Fruit fly (Drosophila melanogaster): Measurements from ENCODE around the gene Krn.
A peak's percentile ranks its signal among the peaks of the same experiment; 100 is the strongest.

Krn gene

DNA sequence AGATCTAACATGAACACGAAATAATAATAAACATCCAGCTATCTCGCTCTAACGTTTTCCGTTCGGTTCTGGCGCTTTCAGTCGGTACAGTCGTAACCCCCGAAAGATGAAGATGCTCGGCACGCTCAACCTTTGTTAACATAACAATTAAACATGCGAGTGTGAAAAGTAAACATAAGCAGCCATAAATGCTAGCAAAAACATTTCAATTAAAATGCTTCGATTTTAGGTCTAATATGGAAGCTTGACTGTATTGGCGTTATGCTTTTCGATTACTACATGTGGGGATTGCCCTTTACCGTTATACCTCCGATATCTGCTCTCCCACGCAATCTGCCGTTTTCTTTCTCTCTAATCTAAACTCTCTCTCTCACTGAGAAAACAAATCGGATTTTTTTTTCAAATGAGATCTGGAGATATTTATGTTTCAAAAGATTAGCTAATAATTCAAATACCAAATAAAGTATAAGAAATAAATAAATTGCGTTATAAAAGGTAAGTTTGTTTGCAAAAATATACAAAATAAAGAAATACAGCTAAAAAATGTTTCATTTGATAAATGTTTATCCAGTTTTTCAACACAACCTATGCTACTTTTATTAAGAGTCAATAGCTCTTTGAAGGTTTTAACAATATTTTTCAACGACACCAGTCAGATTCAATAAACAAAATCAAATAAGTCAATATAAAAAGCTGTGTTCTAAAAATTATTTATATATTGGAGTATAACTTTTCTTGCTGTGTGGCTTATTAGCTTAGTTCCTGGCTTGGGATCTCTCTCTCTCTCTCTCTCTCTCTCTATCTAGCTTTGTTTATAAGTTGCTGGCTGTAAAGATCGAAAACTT lies 4.6 kb upstream of the Krn start (continued):
- TF ChIP-seq CG6792 (GFP tag; optimal IDR thresholded peaks at IDR 0.05) (peak; percentile 24), CG9139 (GFP tag; optimal IDR thresholded peaks at IDR 0.05) (no peak), cyc (GFP tag; optimal IDR thresholded peaks at IDR 0.05) (peak; percentile 67), CG11294 (GFP tag; IDR thresholded peaks at IDR 0.05) (peak; percentile 80), pdm3 (GFP tag; optimal IDR thresholded peaks at IDR 0.05) (peak; percentile 62), CG6163 (GFP tag; IDR thresholded peaks at IDR 0.05) (peak; percentile 82), fd59A (GFP tag; optimal IDR thresholded peaks at IDR 0.05) (no peak), Sox14 (GFP tag; optimal IDR thresholded peaks at IDR 0.05) (peak; percentile 73), CG11902 (GFP tag; optimal IDR thresholded peaks at IDR 0.05) (peak; percentile 25), Hr4 (GFP tag; optimal IDR thresholded peaks at IDR 0.05) (peak; percentile 82), CG3919 (GFP tag; optimal IDR thresholded peaks at IDR 0.05) (peak; percentile 33), CG8119 (GFP tag; IDR thresholded peaks at IDR 0.05) (peak; percentile 61), CG6276 (GFP tag; optimal IDR thresholded peaks at IDR 0.05) (peak; percentile 30), CG31627 (GFP tag; optimal IDR thresholded peaks at IDR 0.05) (peak; percentile 80), CG4318 (GFP tag; optimal IDR thresholded peaks at IDR 0.05) (peak; percentile 47), acj6 (GFP tag; optimal IDR thresholded peaks at IDR 0.05) (peak; percentile 61), CG15336 (GFP tag; IDR thresholded peaks at IDR 0.05) (peak; percentile 82)

DNA sequence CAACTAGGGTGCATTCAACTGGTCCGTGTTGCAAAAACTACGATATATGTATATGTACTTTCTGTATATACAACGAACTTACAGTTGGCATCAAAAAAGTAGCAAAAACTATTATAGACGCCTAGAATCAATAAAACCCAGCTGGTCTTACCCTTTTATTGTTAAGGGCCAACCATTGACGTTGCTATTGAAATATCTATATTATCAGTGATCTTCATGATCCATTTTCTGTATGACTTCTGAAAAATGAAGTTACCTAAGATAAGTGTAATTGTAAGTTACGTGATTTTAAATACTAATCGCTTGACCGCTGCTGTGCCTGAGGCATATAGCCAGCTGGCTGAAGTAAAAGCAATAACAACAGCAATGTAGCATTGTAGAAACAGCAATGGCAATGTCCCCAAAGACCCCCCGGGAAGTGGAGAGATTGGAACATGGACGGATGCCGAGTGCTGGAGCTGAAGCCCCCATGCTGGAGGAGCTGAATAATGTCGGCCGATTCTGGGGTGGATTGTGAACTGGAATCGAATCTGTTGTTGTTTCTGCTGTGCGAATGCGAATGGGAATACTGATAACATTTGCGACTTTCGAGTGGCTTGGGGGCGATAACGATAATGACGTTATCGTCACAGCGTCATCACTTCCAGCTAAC lies 3.8 kb upstream of the Krn start:
- TF ChIP-seq Ets21C (GFP tag; optimal IDR thresholded peaks at IDR 0.05): peak; percentile 38
- peak; percentile 60 for TF ChIP-seq Hr39 (GFP tag; optimal IDR thresholded peaks at IDR 0.05)
- peak; percentile 84 for TF ChIP-seq OdsH (GFP tag; optimal IDR thresholded peaks at IDR 0.05)
- peak; percentile 84 for TF ChIP-seq CG6808 (GFP tag; optimal IDR thresholded peaks at IDR 0.05)
- TF ChIP-seq pdm3 (GFP tag; optimal IDR thresholded peaks at IDR 0.05): peak; percentile 88
- TF ChIP-seq Met (GFP tag; optimal IDR thresholded peaks at IDR 0.05): peak; percentile 78
- TF ChIP-seq svp (GFP tag): peak; percentile 89
- peak; percentile 82 for TF ChIP-seq Eip75B (GFP tag; optimal IDR thresholded peaks at IDR 0.05)
- peak; percentile 86 for TF ChIP-seq Ets96B (tag; optimal IDR thresholded peaks at IDR 0.05)
- TF ChIP-seq CG6163 (GFP tag; IDR thresholded peaks at IDR 0.05): peak; percentile 77; the same call in 2 of the 3 replicates
- TF ChIP-seq Lpt (GFP tag; optimal IDR thresholded peaks at IDR 0.05): peak; percentile 72
- TF ChIP-seq fd85E (GFP tag; optimal IDR thresholded peaks at IDR 0.05): no peak
- peak; percentile 66; the same call in 1 of the 2 replicates for TF ChIP-seq CG11294 (GFP tag; IDR thresholded peaks at IDR 0.05)
- TF ChIP-seq Sox14 (GFP tag; optimal IDR thresholded peaks at IDR 0.05): peak; percentile 86
- peak; percentile 35 for TF ChIP-seq CG6854 (GFP tag; optimal IDR thresholded peaks at IDR 0.05)
- TF ChIP-seq CG32006 (GFP tag; optimal IDR thresholded peaks at IDR 0.05): peak; percentile 88
- TF ChIP-seq dac (GFP tag; optimal IDR thresholded peaks at IDR 0.05): peak; percentile 57
- TF ChIP-seq CG8632 (GFP tag; optimal IDR thresholded peaks at IDR 0.05): peak; percentile 83
- no peak for TF ChIP-seq Hr38 (GFP tag; optimal IDR thresholded peaks at IDR 0.05)
- TF ChIP-seq CG34406 (GFP tag; optimal IDR thresholded peaks at IDR 0.05): peak; percentile 77
- TF ChIP-seq cyc (GFP tag; optimal IDR thresholded peaks at IDR 0.05): peak; percentile 72
- peak; percentile 87 for TF ChIP-seq achi (GFP tag; optimal IDR thresholded peaks at IDR 0.05)
- TF ChIP-seq acj6 (GFP tag; optimal IDR thresholded peaks at IDR 0.05): peak; percentile 83
- peak; percentile 58 for TF ChIP-seq Sox15 (GFP tag; optimal IDR thresholded peaks at IDR 0.05)
- peak; percentile 81 for TF ChIP-seq eg (GFP tag; IDR thresholded peaks at IDR 0.05)
- TF ChIP-seq CG11762 (GFP tag; optimal IDR thresholded peaks at IDR 0.05; ENCODE audit: insufficient read depth): peak; percentile 66
- peak; percentile 84 for TF ChIP-seq CG1621 (tag; optimal IDR thresholded peaks at IDR 0.05)
- peak; percentile 64 for TF ChIP-seq Gug (GFP tag; IDR thresholded peaks at IDR 0.05)
- TF ChIP-seq Hr4 (GFP tag; optimal IDR thresholded peaks at IDR 0.05): peak; percentile 88
- TF ChIP-seq ss (GFP tag; optimal IDR thresholded peaks at IDR 0.05): peak; percentile 70 to 82
- peak; percentile 72 for TF ChIP-seq CG7368 (GFP tag; optimal IDR thresholded peaks at IDR 0.05)
- peak; percentile 82 for TF ChIP-seq fd59A (GFP tag; optimal IDR thresholded peaks at IDR 0.05)
- TF ChIP-seq Eip78C (GFP tag): peak; percentile 95
- peak; percentile 80 for TF ChIP-seq CG3919 (GFP tag; optimal IDR thresholded peaks at IDR 0.05)
- TF ChIP-seq CG11902 (GFP tag; optimal IDR thresholded peaks at IDR 0.05): peak; percentile 60
- peak; percentile 76 for TF ChIP-seq Sox102F (GFP tag; optimal IDR thresholded peaks at IDR 0.05)
- peak; percentile 81 for TF ChIP-seq CG3032 (tag; optimal IDR thresholded peaks at IDR 0.05)
- peak; percentile 69 for TF ChIP-seq esn (GFP tag; optimal IDR thresholded peaks at IDR 0.05)
- peak; percentile 88 for TF ChIP-seq net (GFP tag; optimal IDR thresholded peaks at IDR 0.05)
